Fruit fly (Drosophila melanogaster): ENCODE data around the gene Qsox4.

The Qsox4 gene

DNA sequence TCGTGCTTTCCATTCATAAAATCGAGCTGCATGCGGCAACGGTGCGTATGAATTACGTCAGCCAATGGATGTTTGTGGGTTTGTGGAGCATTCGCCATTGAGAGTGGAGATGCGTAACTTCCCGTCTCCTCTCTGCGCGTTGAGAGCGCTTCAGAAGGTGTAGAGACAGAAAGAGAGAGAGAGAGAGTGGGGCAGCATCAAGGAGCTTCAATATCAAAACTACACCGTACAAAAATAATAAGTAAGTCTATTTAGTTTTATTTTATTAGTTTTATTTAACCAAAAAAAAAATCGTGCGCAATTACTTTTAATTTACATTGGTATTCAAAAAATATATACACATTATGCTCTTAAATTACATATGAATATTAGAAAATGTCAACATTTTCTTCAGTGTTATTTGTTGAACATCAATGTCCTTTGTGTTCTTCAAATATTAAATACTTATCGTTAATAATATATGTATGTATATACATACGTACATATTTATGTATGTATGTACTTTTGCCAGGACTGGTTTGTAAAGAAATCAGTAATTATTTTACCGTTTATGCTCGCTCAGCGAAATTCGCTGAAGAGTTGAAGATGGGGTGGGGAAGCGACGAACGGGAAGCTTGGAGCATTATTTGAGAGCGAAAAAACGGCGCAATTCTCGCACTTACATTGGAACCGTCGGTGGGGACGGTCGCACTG, 20.3 kb downstream of the Qsox4 start, which contains the start of gene CG10365 (continued):
- no peak for TF ChIP-seq Dll (GFP tag; IDR thresholded peaks at IDR 0.05; ENCODE audit: partially characterized antibody)
- peak; percentile 76 for TF ChIP-seq odd (GFP tag; optimal IDR thresholded peaks at IDR 0.05)
- peak; percentile 90 for TF ChIP-seq nmo (GFP tag; optimal IDR thresholded peaks at IDR 0.05)
- no peak for TF ChIP-seq pnt (GFP tag; optimal IDR thresholded peaks at IDR 0.05)
- peak; percentile 92 for TF ChIP-seq tgo (GFP tag; IDR thresholded peaks at IDR 0.05)
- no peak for TF ChIP-seq Sin3A (optimal IDR thresholded peaks at IDR 0.05)
- TF ChIP-seq ewg (GFP tag; optimal IDR thresholded peaks at IDR 0.05) = peak; percentile 70
- TF ChIP-seq Dip2 (GFP tag; IDR thresholded peaks at IDR 0.05) = no peak
- TF ChIP-seq CG16779 (GFP tag; IDR thresholded peaks at IDR 0.05) = no peak
- TF ChIP-seq CG15514 (GFP tag; optimal IDR thresholded peaks at IDR 0.05) = peak; percentile 21
- peak; percentile 68 for TF ChIP-seq CG12942 (GFP tag; optimal IDR thresholded peaks at IDR 0.05)
- peak; percentile 63; the same call in 1 of the 2 replicates for TF ChIP-seq CG5953 (GFP tag; IDR thresholded peaks at IDR 0.05)
- TF ChIP-seq Optix (GFP tag; IDR thresholded peaks at IDR 0.05) = no peak
- TF ChIP-seq NC2β (GFP tag; optimal IDR thresholded peaks at IDR 0.05) = no peak
- no peak for TF ChIP-seq Lim3 (GFP tag; IDR thresholded peaks at IDR 0.05)
- no peak for TF ChIP-seq ash1 (GFP tag; optimal IDR thresholded peaks at IDR 0.05)
- TF ChIP-seq dpn (GFP tag; optimal IDR thresholded peaks at IDR 0.05) = peak in 1 of 2 experiments; percentile 86
- peak in 1 of 2 experiments; percentile 14 for TF ChIP-seq chif (GFP tag; optimal IDR thresholded peaks at IDR 0.05)
- no peak for TF ChIP-seq Gsc (GFP tag; IDR thresholded peaks at IDR 0.05)
- TF ChIP-seq CG13424 (tag; optimal IDR thresholded peaks at IDR 0.05) = peak; percentile 92
- TF ChIP-seq Asciz (GFP tag; optimal IDR thresholded peaks at IDR 0.05) = peak; percentile 87
- no peak for TF ChIP-seq CG8765 (GFP tag; IDR thresholded peaks at IDR 0.05)
- no peak for TF ChIP-seq ems (GFP tag; optimal IDR thresholded peaks at IDR 0.05)
- no peak for TF ChIP-seq CG7271 (tag; optimal IDR thresholded peaks at IDR 0.05)
- peak; percentile 61 for TF ChIP-seq zen (tag; optimal IDR thresholded peaks at IDR 0.05)
- TF ChIP-seq CG14014 (GFP tag; IDR thresholded peaks at IDR 0.05) = peak; percentile 92
- peak; percentile 89 for TF ChIP-seq Fer1 (GFP tag; optimal IDR thresholded peaks at IDR 0.05)
- TF ChIP-seq ase (GFP tag; IDR thresholded peaks at IDR 0.05) = peak; percentile 58; the same call in 1 of the 3 replicates
- TF ChIP-seq Six4 (GFP tag; optimal IDR thresholded peaks at IDR 0.05) = peak; percentile 49
- TF ChIP-seq Aef1 (GFP tag; IDR thresholded peaks at IDR 0.05) = peak; percentile 78
- peak; percentile 3 for TF ChIP-seq CG4617 (GFP tag; optimal IDR thresholded peaks at IDR 0.05; ENCODE audit: borderline replicate concordance)
- TF ChIP-seq CG10274 (GFP tag; optimal IDR thresholded peaks at IDR 0.05) = no peak
- TF ChIP-seq sug (tag; optimal IDR thresholded peaks at IDR 0.05) = peak; percentile 36
- TF ChIP-seq psq (GFP tag; optimal IDR thresholded peaks at IDR 0.05) = peak; percentile 52
- TF ChIP-seq scrt (GFP tag; optimal IDR thresholded peaks at IDR 0.05) = peak; percentile 81
- TF ChIP-seq schlank (tag; optimal IDR thresholded peaks at IDR 0.05) = no peak
- TF ChIP-seq Nf-YC (tag; optimal IDR thresholded peaks at IDR 0.05) = peak; percentile 64
- TF ChIP-seq CG10979 (tag; optimal IDR thresholded peaks at IDR 0.05) = peak; percentile 82
- TF ChIP-seq CG9609 (GFP tag; optimal IDR thresholded peaks at IDR 0.05) = no peak
- TF ChIP-seq CG6654 (GFP tag; optimal IDR thresholded peaks at IDR 0.05) = peak; percentile 5
- no peak for TF ChIP-seq pho (GFP tag; optimal IDR thresholded peaks at IDR 0.05)
- TF ChIP-seq bbx (GFP tag; IDR thresholded peaks at IDR 0.05; ENCODE audit: partially characterized antibody) = 0 out of 2 replicates have a peak, but pooled peaks have one; percentile 13
- peak; percentile 81 for TF ChIP-seq Ssrp (tag; optimal IDR thresholded peaks at IDR 0.05)
- TF ChIP-seq wek (GFP tag; optimal IDR thresholded peaks at IDR 0.05) = no peak
- TF ChIP-seq CG7556 (GFP tag; optimal IDR thresholded peaks at IDR 0.05) = peak; percentile 96
- TF ChIP-seq MESR4 (GFP tag; optimal IDR thresholded peaks at IDR 0.05) = no peak
- TF ChIP-seq CG6689 (GFP tag; IDR thresholded peaks at IDR 0.05) = peak; percentile 86
- no peak for TF ChIP-seq aop (GFP tag; IDR thresholded peaks at IDR 0.05)
- TF ChIP-seq mld (GFP tag; IDR thresholded peaks at IDR 0.05; ENCODE audit: partially characterized antibody) = no peak
- TF ChIP-seq CG31365 (tag; optimal IDR thresholded peaks at IDR 0.05) = no peak

Measured in whole organism, embryonic.